Fruit fly (Drosophila melanogaster) whole organism, embryonic: Measurements from ENCODE around the gene Spn28Db.

Experiments
- Abd-B ChIP-seq: fragments of 200-800 bp; sonication (Bioruptor generic); optimal IDR thresholded peaks from 2 replicates; lab custom pipeline; 2018; ENCODE audit warnings: missing biosample characterization, mild to moderate bottlenecking, missing genetic modification characterization, moderate library complexity
- Atf6 ChIP-seq: fragments of 200-800 bp; sonication (Bioruptor generic); IDR thresholded peaks from 2 replicates; pipeline ENCODE4 v1.3.6; 2022; ENCODE audit warnings: missing biosample characterization, missing genetic modification characterization
- Bteb2 ChIP-seq: fragments of 200-800 bp; sonication (Bioruptor generic); optimal IDR thresholded peaks from 2 replicates; lab custom pipeline; 2016; ENCODE audit warnings: missing biosample characterization, missing genetic modification characterization
- CG10209 ChIP-seq: fragments of 200-800 bp; sonication (Bioruptor generic); optimal IDR thresholded peaks from 3 replicates; lab custom pipeline; 2017; ENCODE audit warnings: missing biosample characterization, mild to moderate bottlenecking, missing genetic modification characterization, missing genetic modification reagents
- CG10462 ChIP-seq: fragments of 200-800 bp; sonication (Bioruptor generic); optimal IDR thresholded peaks from 2 replicates; lab custom pipeline; 2016; ENCODE audit warnings: missing biosample characterization, missing genetic modification characterization
- CG10979 ChIP-seq: fragments of 200-800 bp; sonication (Bioruptor generic); optimal IDR thresholded peaks from 2 replicates; lab custom pipeline; 2018; ENCODE audit warnings: missing biosample characterization, mild to moderate bottlenecking, missing genetic modification characterization, moderate library complexity
- CG11398 ChIP-seq: fragments of 200-800 bp; sonication (Bioruptor generic); optimal IDR thresholded peaks from 2 replicates; lab custom pipeline; 2016; ENCODE audit warnings: missing biosample characterization, missing genetic modification characterization
- CG11456 ChIP-seq: fragments of 200-800 bp; sonication (Bioruptor generic); IDR thresholded peaks from 3 replicates; pipeline ENCODE4 v1.3.6; 2022; ENCODE audit warnings: missing biosample characterization, missing genetic modification characterization
- CG14860 ChIP-seq: fragments of 200-800 bp; sonication (Bioruptor generic); IDR thresholded peaks from 3 replicates; pipeline ENCODE4 v1.3.6; 2022; ENCODE audit warnings: missing biosample characterization, missing genetic modification characterization; ENCODE audit not compliant: partially characterized antibody
- CG16863 ChIP-seq: fragments of 200-800 bp; sonication (Bioruptor generic); optimal IDR thresholded peaks from 3 replicates; lab custom pipeline; 2016; ENCODE audit warnings: missing biosample characterization, missing genetic modification characterization
- CG17802 ChIP-seq: fragments of 200-800 bp; sonication (Bioruptor generic); optimal IDR thresholded peaks from 2 replicates; lab custom pipeline; 2018; ENCODE audit warnings: missing biosample characterization, mild to moderate bottlenecking, missing genetic modification characterization, moderate library complexity
- CG2199 ChIP-seq: fragments of 200-800 bp; sonication (Bioruptor generic); IDR thresholded peaks from 3 replicates; pipeline ENCODE4 v1.3.6; 2022; ENCODE audit warnings: missing biosample characterization, missing genetic modification characterization
- CG32767 ChIP-seq: fragments of 200-800 bp; sonication (Bioruptor generic); IDR thresholded peaks from 2 replicates; pipeline ENCODE4 v1.3.6; 2022; ENCODE audit warnings: missing biosample characterization, missing genetic modification characterization
- CG6791 ChIP-seq: fragments of 200-800 bp; sonication (Bioruptor generic); IDR thresholded peaks from 3 replicates; pipeline ENCODE4 v1.3.6; 2022; ENCODE audit warnings: missing biosample characterization, missing genetic modification characterization; ENCODE audit not compliant: partially characterized antibody
- CG6813 ChIP-seq: fragments of 200-800 bp; sonication (Bioruptor generic); optimal IDR thresholded peaks from 2 replicates; lab custom pipeline; 2017; ENCODE audit warnings: missing biosample characterization, missing genetic modification characterization, mild to moderate bottlenecking, moderate library complexity, missing genetic modification reagents
- CG7839 ChIP-seq: fragments of 200-800 bp; sonication (Bioruptor generic); optimal IDR thresholded peaks from 3 replicates; lab custom pipeline; 2018; ENCODE audit warnings: missing biosample characterization, mild to moderate bottlenecking, missing genetic modification characterization, moderate library complexity
- CG7963 ChIP-seq: fragments of 200-800 bp; sonication (Bioruptor generic); IDR thresholded peaks from 3 replicates; pipeline ENCODE4 v1.3.6; 2022; ENCODE audit warnings: missing biosample characterization, missing genetic modification characterization; ENCODE audit not compliant: partially characterized antibody
- CG9932 ChIP-seq: fragments of 200-800 bp; sonication (Bioruptor generic); IDR thresholded peaks from 2 replicates; pipeline ENCODE4 v1.3.6; 2022; ENCODE audit warnings: missing biosample characterization, missing genetic modification characterization
- Chrac-16 ChIP-seq: fragments of 200-800 bp; sonication (Bioruptor generic); optimal IDR thresholded peaks from 3 replicates; lab custom pipeline; 2016; ENCODE audit warnings: missing biosample characterization, missing genetic modification characterization
- Dip2 ChIP-seq: fragments of 200-800 bp; sonication (Bioruptor generic); IDR thresholded peaks from 2 replicates; pipeline ENCODE4 v1.3.6; 2022; ENCODE audit warnings: missing biosample characterization, missing genetic modification characterization
- Doc3 ChIP-seq: fragments of 200-800 bp; sonication (Bioruptor generic); IDR thresholded peaks from 3 replicates; pipeline ENCODE4 v1.3.6; 2022; ENCODE audit warnings: missing biosample characterization, missing genetic modification characterization; ENCODE audit not compliant: partially characterized antibody
- E2f2 ChIP-seq: fragments of 200-800 bp; sonication (Bioruptor generic); IDR thresholded peaks from 2 replicates; pipeline ENCODE4 v1.3.6; 2022; ENCODE audit warnings: missing biosample characterization, missing genetic modification characterization
- HmgD ChIP-seq: fragments of 200-800 bp; sonication (Bioruptor generic); optimal IDR thresholded peaks from 3 replicates; lab custom pipeline; 2016; ENCODE audit warnings: missing biosample characterization, missing genetic modification characterization
- Hmr ChIP-seq: fragments of 200-800 bp; sonication (Bioruptor generic); optimal IDR thresholded peaks from 3 replicates; lab custom pipeline; 2017; ENCODE audit warnings: mild to moderate bottlenecking, missing biosample characterization, missing genetic modification reagents, missing genetic modification characterization
- Hr78 ChIP-seq, 2 experiments: fragments of 200-800 bp in 1 of 2; fragments of >200 bp in 1 of 2; sonication (Bioruptor generic) in 1 of 2; optimal IDR thresholded peaks; 2 replicates each; lab custom pipeline; 2017 to 2019; ENCODE audit warnings: missing biosample characterization in 2 of 2, missing genetic modification characterization in 2 of 2, mild to moderate bottlenecking in 1 of 2, moderate library complexity in 1 of 2
- NK7.1 ChIP-seq: fragments of 200-800 bp; sonication (Bioruptor generic); optimal IDR thresholded peaks from 3 replicates; lab custom pipeline; 2016; ENCODE audit warnings: missing biosample characterization, missing genetic modification characterization
- Sry-δ ChIP-seq: fragments of 200-800 bp; sonication (Bioruptor generic); optimal IDR thresholded peaks from 2 replicates; lab custom pipeline; 2016; ENCODE audit warnings: missing biosample characterization, missing genetic modification characterization
- Xbp1 ChIP-seq: fragments of 200-800 bp; sonication (Bioruptor generic); optimal IDR thresholded peaks from 3 replicates; lab custom pipeline; 2016; ENCODE audit warnings: missing biosample characterization, mild to moderate bottlenecking, missing genetic modification characterization
- ap ChIP-seq: fragments of 200-800 bp; sonication (Bioruptor generic); IDR thresholded peaks from 2 replicates; pipeline ENCODE4 v1.3.6; 2022; ENCODE audit warnings: missing biosample characterization, missing genetic modification characterization
- bigmax ChIP-seq: fragments of 200-800 bp; sonication (Bioruptor generic); optimal IDR thresholded peaks from 2 replicates; lab custom pipeline; 2018; ENCODE audit warnings: missing biosample characterization, mild to moderate bottlenecking, missing genetic modification characterization
- bowl ChIP-seq: fragments of 200-800 bp; sonication (Bioruptor generic); IDR thresholded peaks from 2 replicates; pipeline ENCODE4 v1.3.6; 2022; ENCODE audit warnings: missing biosample characterization, missing genetic modification characterization
- btn ChIP-seq: fragments of 200-800 bp; sonication (Bioruptor generic); optimal IDR thresholded peaks from 2 replicates; lab custom pipeline; 2016; ENCODE audit warnings: missing biosample characterization, missing genetic modification characterization
- cad ChIP-seq: fragments of >200 bp; optimal IDR thresholded peaks from 2 replicates; lab custom pipeline; 2017; ENCODE audit warnings: missing biosample characterization, missing genetic modification characterization
- cwo ChIP-seq: fragments of 200-800 bp; sonication (Bioruptor generic); optimal IDR thresholded peaks from 3 replicates; lab custom pipeline; 2017; ENCODE audit warnings: missing biosample characterization, missing genetic modification characterization, mild to moderate bottlenecking, moderate library complexity, missing genetic modification reagents
- dati ChIP-seq: fragments of 200-800 bp; sonication (Bioruptor generic); IDR thresholded peaks from 2 replicates; pipeline ENCODE4 v1.3.6; 2022; ENCODE audit warnings: missing biosample characterization, missing genetic modification characterization
- dmrt11E ChIP-seq: fragments of 200-800 bp; sonication (Bioruptor generic); optimal IDR thresholded peaks from 3 replicates; lab custom pipeline; 2018; ENCODE audit warnings: missing biosample characterization, mild to moderate bottlenecking, missing genetic modification characterization, moderate library complexity
- her ChIP-seq: fragments of 200-800 bp; sonication (Bioruptor generic); optimal IDR thresholded peaks from 2 replicates; lab custom pipeline; 2016; ENCODE audit warnings: missing biosample characterization, missing genetic modification characterization
- kah ChIP-seq: fragments of 200-800 bp; sonication (Bioruptor generic); optimal IDR thresholded peaks from 2 replicates; lab custom pipeline; 2018; ENCODE audit warnings: missing biosample characterization, mild to moderate bottlenecking, missing genetic modification characterization
- lmd ChIP-seq: fragments of 200-800 bp; sonication (Bioruptor generic); IDR thresholded peaks from 2 replicates; pipeline ENCODE4 v1.3.6; 2022; ENCODE audit warnings: missing biosample characterization, missing genetic modification characterization
- luna ChIP-seq: fragments of 200-800 bp; sonication (Bioruptor generic); optimal IDR thresholded peaks from 2 replicates; lab custom pipeline; 2016; ENCODE audit warnings: missing biosample characterization, missing genetic modification characterization
- nmo ChIP-seq: fragments of 200-800 bp; sonication (Bioruptor generic); optimal IDR thresholded peaks from 2 replicates; lab custom pipeline; 2018; ENCODE audit warnings: missing biosample characterization, mild to moderate bottlenecking, missing genetic modification characterization, moderate library complexity
- onecut ChIP-seq: fragments of 200-800 bp; sonication (Bioruptor generic); IDR thresholded peaks from 2 replicates; pipeline ENCODE4 v1.3.6; 2022; ENCODE audit warnings: missing biosample characterization, missing genetic modification characterization
- otp ChIP-seq: fragments of 200-800 bp; sonication (Bioruptor generic); IDR thresholded peaks from 3 replicates; pipeline ENCODE4, ENCODE4 v1.3.6; 2022; ENCODE audit warnings: missing biosample characterization, missing genetic modification characterization
- prd ChIP-seq, 3 experiments: fragments of >200 bp in 2 of 3; fragments of 200-800 bp in 1 of 3; sonication (Bioruptor generic) in 1 of 3; optimal IDR thresholded peaks in 2 of 3; IDR thresholded peaks in 1 of 3; 2 replicates in 2 of 3; 3 replicates in 1 of 3; pipeline versions ENCODE4 v1.3.6 to Lab custom; 2017 to 2022; ENCODE audit warnings: missing biosample characterization in 1 of 3, missing genetic modification characterization in 1 of 3
- sim ChIP-seq: fragments of 200-800 bp; sonication (Bioruptor generic); IDR thresholded peaks from 2 replicates; pipeline ENCODE4 v1.3.6; 2022; ENCODE audit warnings: missing biosample characterization, missing genetic modification characterization
- slp2 ChIP-seq: fragments of 200-800 bp; sonication (Bioruptor generic); optimal IDR thresholded peaks from 2 replicates; lab custom pipeline; 2016; ENCODE audit warnings: missing biosample characterization, missing genetic modification characterization
- trem ChIP-seq: fragments of 200-800 bp; optimal IDR thresholded peaks from 3 replicates; lab custom pipeline; 2019; ENCODE audit warnings: missing biosample characterization, mild to moderate bottlenecking, missing genetic modification characterization, moderate library complexity
- trh ChIP-seq: fragments of 200-800 bp; sonication (Bioruptor generic); optimal IDR thresholded peaks from 2 replicates; lab custom pipeline; 2016; ENCODE audit warnings: missing biosample characterization, missing genetic modification characterization
- unc-4 ChIP-seq: fragments of 200-800 bp; sonication (Bioruptor generic); IDR thresholded peaks from 2 replicates; pipeline ENCODE4 v1.3.6; 2022; ENCODE audit warnings: missing biosample characterization, missing genetic modification characterization; ENCODE audit not compliant: partially characterized antibody

Gene Spn28Db

dm6 chr2L:7926288-7927061 is 36.0 kb upstream of the Spn28Db start (continued):
- TF ChIP-seq btn (GFP tag; lab: Kevin White, UChicago) (no peak), CG2199 (GFP tag; lab: Robert Waterston, UW) (no peak), HmgD (GFP tag; lab: Kevin White, UChicago) (no peak), trh (GFP tag; lab: Kevin White, UChicago) (no peak), Abd-B (GFP tag; lab: Kevin White, UChicago) (no peak), ap (GFP tag; lab: Robert Waterston, UW) (no peak), bigmax (GFP tag; lab: Kevin White, UChicago) (no peak), trem (tag; lab: Kevin White, UChicago) (no peak), CG9932 (GFP tag; lab: Robert Waterston, UW) (0 out of 2 replicates have a peak, but pooled peaks have one; percentile 24), otp (GFP tag; lab: Robert Waterston, UW) (no peak), Atf6 (GFP tag; lab: Robert Waterston, UW) (peak; percentile 51; the same call in 1 of the 2 replicates), Hr78 (GFP tag; optimal IDR thresholded peaks at IDR 0.05; lab: Kevin White, UChicago) (no peak), Dip2 (GFP tag; lab: Robert Waterston, UW) (no peak), Chrac-16 (GFP tag; lab: Kevin White, UChicago) (no peak), Sry-δ (GFP tag; lab: Kevin White, UChicago) (no peak), prd (optimal IDR thresholded peaks at IDR 0.05; lab: Kevin White, UChicago) (no peak), prd (GFP tag; IDR thresholded peaks at IDR 0.05; lab: Robert Waterston, UW) (no peak), CG11398 (GFP tag; lab: Kevin White, UChicago) (no peak), nmo (GFP tag; lab: Kevin White, UChicago) (no peak), unc-4 (GFP tag; lab: Robert Waterston, UW) (no peak), CG17802 (tag; lab: Kevin White, UChicago) (no peak), CG16863 (GFP tag; lab: Kevin White, UChicago) (no peak), CG7839 (peak; percentile 14), CG10462 (GFP tag; lab: Kevin White, UChicago) (no peak), CG32767 (GFP tag; lab: Robert Waterston, UW) (no peak), CG10979 (tag; lab: Kevin White, UChicago) (no peak), dmrt11E (tag; lab: Kevin White, UChicago) (no peak), CG6791 (no peak), Hmr (GFP tag; lab: Kevin White, UChicago) (no peak), CG11456 (no peak), sim (GFP tag; lab: Robert Waterston, UW) (no peak), CG10209 (GFP tag; lab: Kevin White, UChicago) (no peak), CG7963 (GFP tag; lab: Robert Waterston, UW) (no peak), Xbp1 (GFP tag; lab: Kevin White, UChicago) (no peak), dati (GFP tag; lab: Robert Waterston, UW) (no peak), E2f2 (GFP tag; lab: Robert Waterston, UW) (0 out of 2 replicates have a peak, but pooled peaks have one; percentile 9), cad (GFP tag; lab: Kevin White, UChicago) (no peak), Doc3 (GFP tag; lab: Robert Waterston, UW) (no peak), CG14860 (GFP tag; lab: Robert Waterston, UW) (no peak), kah (GFP tag; lab: Kevin White, UChicago) (no peak), CG6813 (GFP tag; lab: Kevin White, UChicago) (no peak), bowl (no peak), lmd (GFP tag; lab: Robert Waterston, UW) (peak; percentile 33; the same call in 1 of the 2 replicates), cwo (GFP tag; lab: Kevin White, UChicago) (no peak), slp2 (GFP tag; lab: Kevin White, UChicago) (no peak), her (GFP tag; lab: Kevin White, UChicago) (no peak), onecut (GFP tag; lab: Robert Waterston, UW) (no peak), luna (no peak), Bteb2 (GFP tag; lab: Kevin White, UChicago) (no peak), NK7.1 (GFP tag; lab: Kevin White, UChicago) (no peak)
